Worm (Caenorhabditis elegans): ENCODE data around the gene sftb-1.

Gene sftb-1

ce11 chrIII:4237660-4238059, 31.4 kb downstream of the sftb-1 start (continued):
- no peak for TF ChIP-seq unc-3 (GFP tag; conservative IDR thresholded peaks at IDR 0.05)
- no peak for TF ChIP-seq unc-3 (tag; optimal IDR thresholded peaks at IDR 0.05)
- peak; percentile 93 for TF ChIP-seq ceh-18 (tag; optimal IDR thresholded peaks at IDR 0.05)
- peak; percentile 28 for TF ChIP-seq ets-4 (tag; optimal IDR thresholded peaks at IDR 0.05)
- peak; percentile 81 for TF ChIP-seq pqm-1 (tag; optimal IDR thresholded peaks at IDR 0.05)
- peak; percentile 27 for TF ChIP-seq lim-6 (tag; optimal IDR thresholded peaks at IDR 0.05)
- no peak for TF ChIP-seq K02D7.2 (tag; optimal IDR thresholded peaks at IDR 0.05)
- TF ChIP-seq ama-1 (optimal IDR thresholded peaks at IDR 0.05), result no peak
- TF ChIP-seq ceh-31 (tag; optimal IDR thresholded peaks at IDR 0.05), result peak; percentile 80
- TF ChIP-seq dve-1 (tag; optimal IDR thresholded peaks at IDR 0.05), result peak; percentile 74
- TF ChIP-seq eyg-1 (tag; optimal IDR thresholded peaks at IDR 0.05), result peak; percentile 11
- TF ChIP-seq zip-5 (tag; optimal IDR thresholded peaks at IDR 0.05), result no peak
- no peak for TF ChIP-seq fkh-10 (GFP tag; optimal IDR thresholded peaks at IDR 0.05)

DNA sequence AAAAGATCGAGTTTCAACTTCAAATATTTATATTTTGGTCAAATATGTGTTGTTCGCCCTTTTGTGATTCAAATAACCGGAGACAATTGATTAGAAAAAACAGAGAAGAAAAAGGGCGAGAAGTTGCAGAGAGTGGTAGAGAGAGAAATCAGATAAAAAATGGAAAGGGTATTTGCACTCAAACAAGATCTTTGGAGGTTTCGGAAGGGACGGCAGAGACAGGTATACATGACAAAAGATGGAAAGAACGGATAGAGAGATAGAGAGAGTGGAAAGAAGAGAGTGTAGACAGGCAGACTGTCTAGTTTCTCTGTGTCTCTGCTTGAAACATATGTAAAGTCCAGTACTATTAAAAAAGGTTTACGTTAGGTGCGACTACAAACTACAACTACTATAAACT, 32.9 kb downstream of the sftb-1 start:
- TF ChIP-seq fkh-6 (tag; optimal IDR thresholded peaks at IDR 0.05), result no peak
- TF ChIP-seq tbx-2 (tag; optimal IDR thresholded peaks at IDR 0.05), result peak; percentile 24

- TF ChIP-seq nfya-1 (tag; optimal IDR thresholded peaks at IDR 0.05) (peak; percentile 88), hlh-13 (GFP tag; optimal IDR thresholded peaks at IDR 0.05) (no peak)
These were observed 34.3 kb downstream of the sftb-1 start for ce11 chrIII:4234642-4235295.

- TF ChIP-seq pag-3 (tag; optimal IDR thresholded peaks at IDR 0.05; ENCODE audit: borderline replicate concordance) (no peak), pros-1 (tag; optimal IDR thresholded peaks at IDR 0.05) (no peak), ttx-3 (tag; optimal IDR thresholded peaks at IDR 0.05) (no peak), ama-1 (optimal IDR thresholded peaks at IDR 0.05) (no peak), hlh-6 (tag; optimal IDR thresholded peaks at IDR 0.05) (no peak), elt-2 (tag; optimal IDR thresholded peaks at IDR 0.05) (no peak), ets-4 (tag; optimal IDR thresholded peaks at IDR 0.05) (no peak), ref-2 (tag; optimal IDR thresholded peaks at IDR 0.05) (no peak), sox-2 (GFP tag; IDR thresholded peaks at IDR 0.05) (no peak), unc-86 (tag; optimal IDR thresholded peaks at IDR 0.05) (no peak), dmd-4 (tag; optimal IDR thresholded peaks at IDR 0.05; ENCODE audit: borderline replicate concordance) (no peak), fkh-10 (GFP tag; optimal IDR thresholded peaks at IDR 0.05) (no peak)
These were observed 36.2 kb downstream of the sftb-1 start, which contains the start of gene nhr-20 for ce11 chrIII:4232811-4233269. Gene nhr-20 (minus strand): TSS chrIII:4233219.

- TF ChIP-seq ceh-24 (tag; optimal IDR thresholded peaks at IDR 0.05) (no peak), dve-1 (tag; optimal IDR thresholded peaks at IDR 0.05) (no peak), hlh-13 (GFP tag; optimal IDR thresholded peaks at IDR 0.05) (no peak), K02D7.2 (tag; optimal IDR thresholded peaks at IDR 0.05) (no peak), ref-2 (tag; optimal IDR thresholded peaks at IDR 0.05) (no peak), C08G9.2 (tag; optimal IDR thresholded peaks at IDR 0.05) (no peak), unc-86 (tag; optimal IDR thresholded peaks at IDR 0.05) (no peak), pag-3 (tag; optimal IDR thresholded peaks at IDR 0.05; ENCODE audit: borderline replicate concordance) (no peak), hlh-15 (tag; optimal IDR thresholded peaks at IDR 0.05) (no peak), ceh-45 (GFP tag; IDR thresholded peaks at IDR 0.05) (no peak), F13H6.1 (tag; optimal IDR thresholded peaks at IDR 0.05) (no peak), ama-1 (optimal IDR thresholded peaks at IDR 0.05) (no peak), tbx-2 (tag; optimal IDR thresholded peaks at IDR 0.05) (no peak)
These were observed 37.7 kb downstream of the sftb-1 start for ce11 chrIII:4231372-4231771.

ce11 chrIII:4230092-4230491, 39.0 kb downstream of the sftb-1 start:
- TF ChIP-seq ets-4 (tag; optimal IDR thresholded peaks at IDR 0.05) (no peak), pax-1 (tag; optimal IDR thresholded peaks at IDR 0.05) (no peak), unc-42 (tag; optimal IDR thresholded peaks at IDR 0.05) (no peak), dve-1 (tag; optimal IDR thresholded peaks at IDR 0.05) (no peak), gmeb-2 (tag; optimal IDR thresholded peaks at IDR 0.05) (no peak), fkh-6 (tag; optimal IDR thresholded peaks at IDR 0.05) (no peak)
